Fruit fly (Drosophila melanogaster): ENCODE results near the gene CG32085.

The CG32085 gene

dm6 chr3L:11609153-11609809 is 70.9 kb downstream of the CG32085 start, which contains the start of gene Duba (continued):
- no peak for TF ChIP-seq pb (GFP tag; optimal IDR thresholded peaks at IDR 0.05)
- TF ChIP-seq HLH4C (GFP tag; IDR thresholded peaks at IDR 0.05; ENCODE audit: partially characterized antibody) = no peak
- TF ChIP-seq Atf3 (GFP tag; optimal IDR thresholded peaks at IDR 0.05) = no peak
- TF ChIP-seq pita (GFP tag; optimal IDR thresholded peaks at IDR 0.05) = peak; percentile 63
- TF ChIP-seq E2f2 (GFP tag; IDR thresholded peaks at IDR 0.05) = no peak
- peak; percentile 83 for TF ChIP-seq CG11504 (tag; optimal IDR thresholded peaks at IDR 0.05)
- TF ChIP-seq ind (GFP tag; optimal IDR thresholded peaks at IDR 0.05) = no peak
- no peak for TF ChIP-seq Hsf (GFP tag; optimal IDR thresholded peaks at IDR 0.05)
- TF ChIP-seq unpg (GFP tag; optimal IDR thresholded peaks at IDR 0.05) = no peak
- no peak for TF ChIP-seq inv (GFP tag; IDR thresholded peaks at IDR 0.05; ENCODE audit: partially characterized antibody)
- TF ChIP-seq CG6254 (GFP tag; optimal IDR thresholded peaks at IDR 0.05) = no peak
- TF ChIP-seq grau (tag; optimal IDR thresholded peaks at IDR 0.05) = no peak
- peak; percentile 47 for TF ChIP-seq Abd-B (GFP tag; optimal IDR thresholded peaks at IDR 0.05)
- TF ChIP-seq CG16813 (GFP tag; IDR thresholded peaks at IDR 0.05; ENCODE audit: partially characterized antibody) = 0 out of 3 replicates have a peak, but pooled peaks have one; percentile 20
- TF ChIP-seq pho (GFP tag; optimal IDR thresholded peaks at IDR 0.05) = no peak
- no peak for TF ChIP-seq Sin3A (optimal IDR thresholded peaks at IDR 0.05)
- no peak for TF ChIP-seq Spps (tag; optimal IDR thresholded peaks at IDR 0.05)
- TF ChIP-seq ems (GFP tag; optimal IDR thresholded peaks at IDR 0.05) = no peak
- no peak for TF ChIP-seq hth (optimal IDR thresholded peaks at IDR 0.05)
- TF ChIP-seq CG15479 (GFP tag; optimal IDR thresholded peaks at IDR 0.05) = no peak
- TF ChIP-seq pnt (GFP tag; optimal IDR thresholded peaks at IDR 0.05) = no peak
- no peak for TF ChIP-seq CG18476 (GFP tag; optimal IDR thresholded peaks at IDR 0.05)
- TF ChIP-seq Jarid2 (GFP tag; optimal IDR thresholded peaks at IDR 0.05) = no peak
- TF ChIP-seq CTCF (GFP tag; optimal IDR thresholded peaks at IDR 0.05) = peak; percentile 73
- no peak for TF ChIP-seq CG9727 (GFP tag; optimal IDR thresholded peaks at IDR 0.05)
- peak; percentile 42 for TF ChIP-seq trem (tag; optimal IDR thresholded peaks at IDR 0.05)
- TF ChIP-seq nerfin-1 (tag; optimal IDR thresholded peaks at IDR 0.05) = no peak
- no peak for TF ChIP-seq CG31388 (GFP tag; optimal IDR thresholded peaks at IDR 0.05)
- peak; percentile 59; the same call in 1 of the 2 replicates for TF ChIP-seq CG1024 (GFP tag; IDR thresholded peaks at IDR 0.05)
- TF ChIP-seq CG7928 (GFP tag; optimal IDR thresholded peaks at IDR 0.05) = no peak
- TF ChIP-seq TFAM (GFP tag; optimal IDR thresholded peaks at IDR 0.05) = no peak
- TF ChIP-seq Hr3 (GFP tag; optimal IDR thresholded peaks at IDR 0.05) = no peak
- no peak for TF ChIP-seq CG31441 (GFP tag; IDR thresholded peaks at IDR 0.05)
- no peak for TF ChIP-seq shn (GFP tag; optimal IDR thresholded peaks at IDR 0.05)
- TF ChIP-seq CG13123 (GFP tag; optimal IDR thresholded peaks at IDR 0.05) = no peak
- no peak for TF ChIP-seq CG8388 (GFP tag; optimal IDR thresholded peaks at IDR 0.05)
- TF ChIP-seq kay (GFP tag; optimal IDR thresholded peaks at IDR 0.05) = no peak
- TF ChIP-seq tup (GFP tag; optimal IDR thresholded peaks at IDR 0.05) = no peak
- TF ChIP-seq croc (GFP tag; conservative IDR thresholded peaks at IDR 0.05) = no peak
- TF ChIP-seq kni (GFP tag; optimal IDR thresholded peaks at IDR 0.05) = no peak
- TF ChIP-seq tna (GFP tag; IDR thresholded peaks at IDR 0.05; ENCODE audit: partially characterized antibody) = no peak
- no peak for TF ChIP-seq CG10565 (GFP tag; optimal IDR thresholded peaks at IDR 0.05)
- no peak for TF ChIP-seq CG34376 (GFP tag; optimal IDR thresholded peaks at IDR 0.05)
- no peak for TF ChIP-seq gsb-n (tag; optimal IDR thresholded peaks at IDR 0.05)
- no peak for TF ChIP-seq Bdp1 (GFP tag; optimal IDR thresholded peaks at IDR 0.05)
- no peak for TF ChIP-seq CG13296 (GFP tag; optimal IDR thresholded peaks at IDR 0.05)
- TF ChIP-seq Drgx (GFP tag; IDR thresholded peaks at IDR 0.05) = no peak
- TF ChIP-seq Fer3 (tag; optimal IDR thresholded peaks at IDR 0.05) = no peak
- no peak for TF ChIP-seq Side (GFP tag; optimal IDR thresholded peaks at IDR 0.05)
- no peak for TF ChIP-seq B-H1 (GFP tag; IDR thresholded peaks at IDR 0.05)
- TF ChIP-seq CG14710 (tag; optimal IDR thresholded peaks at IDR 0.05) = peak; percentile 62
- no peak for TF ChIP-seq Awh (GFP tag; IDR thresholded peaks at IDR 0.05)

Data from whole organism, embryonic.